Fruit fly (Drosophila melanogaster) whole organism, embryonic: ENCODE results near the gene lectin-30A.

ENCODE experiments used
- Adf1 ChIP-seq: fragments of 200-800 bp; sonication (Bioruptor generic); IDR thresholded peaks from 2 replicates; pipeline ENCODE4 v1.3.6; 2022; ENCODE audit warnings: missing biosample characterization, missing genetic modification characterization
- Antp ChIP-seq: fragments of 200-800 bp; sonication (Bioruptor generic); optimal IDR thresholded peaks from 3 replicates; lab custom pipeline; 2016; ENCODE audit warnings: missing biosample characterization, missing genetic modification characterization
- Awh ChIP-seq: fragments of 200-800 bp; sonication (Bioruptor generic); IDR thresholded peaks from 2 replicates; pipeline ENCODE4, ENCODE4 v1.3.6; 2022; ENCODE audit warnings: missing biosample characterization, missing genetic modification characterization
- CG10147 ChIP-seq: fragments of 200-800 bp; sonication (Bioruptor generic); optimal IDR thresholded peaks from 2 replicates; lab custom pipeline; 2019; ENCODE audit warnings: missing biosample characterization, mild to moderate bottlenecking, missing genetic modification characterization, moderate library complexity
- CG10209 ChIP-seq: fragments of 200-800 bp; sonication (Bioruptor generic); optimal IDR thresholded peaks from 3 replicates; lab custom pipeline; 2017; ENCODE audit warnings: missing biosample characterization, mild to moderate bottlenecking, missing genetic modification characterization, missing genetic modification reagents
- CG10274 ChIP-seq: fragments of 200-800 bp; sonication (Bioruptor generic); optimal IDR thresholded peaks from 3 replicates; lab custom pipeline; 2017; ENCODE audit warnings: missing biosample characterization, mild to moderate bottlenecking, missing genetic modification characterization
- CG12071 ChIP-seq: fragments of 200-800 bp; sonication (Bioruptor generic); optimal IDR thresholded peaks from 3 replicates; lab custom pipeline; 2018; ENCODE audit warnings: missing biosample characterization, mild to moderate bottlenecking, missing genetic modification characterization
- CG16863 ChIP-seq: fragments of 200-800 bp; sonication (Bioruptor generic); optimal IDR thresholded peaks from 3 replicates; lab custom pipeline; 2016; ENCODE audit warnings: missing biosample characterization, missing genetic modification characterization
- CG30431 ChIP-seq: fragments of 200-800 bp; sonication (Bioruptor generic); optimal IDR thresholded peaks from 2 replicates; lab custom pipeline; 2017; ENCODE audit warnings: missing biosample characterization, missing genetic modification characterization
- CG4282 ChIP-seq: fragments of 200-800 bp; sonication (Bioruptor generic); optimal IDR thresholded peaks from 2 replicates; lab custom pipeline; 2016; ENCODE audit warnings: missing biosample characterization, missing genetic modification characterization
- CG4328 ChIP-seq: fragments of 200-800 bp; sonication (Bioruptor generic); optimal IDR thresholded peaks from 3 replicates; lab custom pipeline; 2017; ENCODE audit warnings: missing biosample characterization, missing genetic modification reagents, missing genetic modification characterization
- CG43689 ChIP-seq: fragments of 200-800 bp; sonication (Bioruptor generic); IDR thresholded peaks from 2 replicates; pipeline ENCODE4 v1.3.6; 2022; ENCODE audit warnings: missing biosample characterization, missing genetic modification characterization
- CG4617 ChIP-seq: fragments of 200-800 bp; sonication (Bioruptor generic); optimal IDR thresholded peaks from 3 replicates; lab custom pipeline; 2016; ENCODE audit warnings: missing biosample characterization, missing genetic modification characterization, borderline replicate concordance
- CG6272 ChIP-seq: fragments of 200-800 bp; sonication (Bioruptor generic); IDR thresholded peaks from 2 replicates; pipeline ENCODE4 v1.3.6; 2022; ENCODE audit warnings: missing biosample characterization, missing genetic modification characterization
- CG7745 ChIP-seq: fragments of 200-800 bp; sonication (Bioruptor generic); optimal IDR thresholded peaks from 2 replicates; lab custom pipeline; 2018; ENCODE audit warnings: missing biosample characterization, mild to moderate bottlenecking, missing genetic modification characterization, moderate library complexity
- CG8089 ChIP-seq: fragments of 200-800 bp; sonication (Bioruptor generic); optimal IDR thresholded peaks from 3 replicates; lab custom pipeline; 2016; ENCODE audit warnings: missing biosample characterization, missing genetic modification characterization
- CG8924 ChIP-seq: fragments of 200-800 bp; optimal IDR thresholded peaks from 3 replicates; lab custom pipeline; 2019; ENCODE audit warnings: missing biosample characterization, mild to moderate bottlenecking, missing genetic modification characterization, moderate library complexity
- CG9727 ChIP-seq: fragments of 200-800 bp; sonication (Bioruptor generic); optimal IDR thresholded peaks from 3 replicates; lab custom pipeline; 2017; ENCODE audit warnings: missing biosample characterization, mild to moderate bottlenecking, missing genetic modification characterization
- CG9817 ChIP-seq: fragments of 200-800 bp; sonication (Bioruptor generic); optimal IDR thresholded peaks from 2 replicates; lab custom pipeline; 2018; ENCODE audit warnings: missing biosample characterization, mild to moderate bottlenecking, missing genetic modification characterization, moderate library complexity
- D ChIP-seq, 2 experiments: fragments of 200-800 bp in 1 of 2; fragments of >200 bp in 1 of 2; sonication (Bioruptor generic) in 1 of 2; optimal IDR thresholded peaks; 2 replicates in 1 of 2; 3 replicates in 1 of 2; lab custom pipeline; 2017; ENCODE audit warnings: mild to moderate bottlenecking in 1 of 2, missing biosample characterization in 1 of 2, missing genetic modification characterization in 1 of 2, missing genetic modification reagents in 1 of 2
- HHEX ChIP-seq: fragments of 200-800 bp; sonication (Bioruptor generic); optimal IDR thresholded peaks from 3 replicates; lab custom pipeline; 2017; ENCODE audit warnings: missing biosample characterization, mild to moderate bottlenecking, missing genetic modification characterization, missing genetic modification reagents
- Hr51 ChIP-seq, 2 experiments: fragments of 200-800 bp; sonication (Bioruptor generic); optimal IDR thresholded peaks; 2 replicates in 1 of 2; 3 replicates in 1 of 2; lab custom pipeline; 2016 to 2018; ENCODE audit warnings: missing biosample characterization in 2 of 2, missing genetic modification characterization in 2 of 2, mild to moderate bottlenecking in 1 of 2, moderate library complexity in 1 of 2
- Mad ChIP-seq: fragments of 200-800 bp; sonication (Bioruptor generic); optimal IDR thresholded peaks from 2 replicates; lab custom pipeline; 2016; ENCODE audit warnings: missing biosample characterization, missing genetic modification characterization
- Myb ChIP-seq: fragments of 200-800 bp; sonication (Bioruptor generic); optimal IDR thresholded peaks from 2 replicates; lab custom pipeline; 2016; ENCODE audit warnings: missing biosample characterization, missing genetic modification characterization
- Sox102F ChIP-seq: fragments of 200-800 bp; sonication (Bioruptor generic); optimal IDR thresholded peaks from 2 replicates; lab custom pipeline; 2018; ENCODE audit warnings: missing biosample characterization, mild to moderate bottlenecking, missing genetic modification characterization, moderate library complexity
- Tbp ChIP-seq: fragments of >200 bp; optimal IDR thresholded peaks from 2 replicates; lab custom pipeline; 2018; ENCODE audit warnings: missing biosample characterization, missing genetic modification characterization
- Xrp1 ChIP-seq: fragments of 200-800 bp; sonication (Bioruptor generic); IDR thresholded peaks from 2 replicates; pipeline ENCODE4 v1.3.6; 2022; ENCODE audit warnings: missing biosample characterization, missing genetic modification characterization
- ac ChIP-seq: fragments of 200-800 bp; sonication (Bioruptor generic); optimal IDR thresholded peaks from 3 replicates; lab custom pipeline; 2017; ENCODE audit warnings: missing biosample characterization, mild to moderate bottlenecking, missing genetic modification characterization
- bsh ChIP-seq, 2 experiments: fragments of 200-800 bp; sonication (Bioruptor generic); optimal IDR thresholded peaks; 2 replicates each; lab custom pipeline; 2017 to 2018; ENCODE audit warnings: mild to moderate bottlenecking in 2 of 2, missing biosample characterization in 2 of 2, missing genetic modification characterization in 2 of 2, moderate library complexity in 1 of 2
- esg ChIP-seq: fragments of 200-800 bp; sonication (Bioruptor generic); conservative IDR thresholded peaks from 2 replicates; pipeline ENCODE4 v1.3.6; 2022; ENCODE audit warnings: missing biosample characterization, missing genetic modification characterization
- exex ChIP-seq: fragments of 200-800 bp; sonication (Bioruptor generic); optimal IDR thresholded peaks from 4 replicates; lab custom pipeline; 2018; ENCODE audit warnings: missing biosample characterization, mild to moderate bottlenecking, missing genetic modification characterization, moderate library complexity
- ftz-f1 ChIP-seq: fragments of 200-800 bp; sonication (Bioruptor generic); optimal IDR thresholded peaks from 2 replicates; lab custom pipeline; 2016; ENCODE audit warnings: missing biosample characterization, missing genetic modification characterization
- gcm2 ChIP-seq: fragments of 200-800 bp; sonication (Bioruptor generic); optimal IDR thresholded peaks from 2 replicates; lab custom pipeline; 2016; ENCODE audit warnings: missing biosample characterization, missing genetic modification characterization
- gem ChIP-seq: fragments of 200-800 bp; sonication (Bioruptor generic); optimal IDR thresholded peaks from 2 replicates; lab custom pipeline; 2019; ENCODE audit warnings: missing biosample characterization, mild to moderate bottlenecking, missing genetic modification characterization, moderate library complexity
- jumu ChIP-seq: fragments of 200-800 bp; sonication (Bioruptor generic); optimal IDR thresholded peaks from 3 replicates; lab custom pipeline; 2016; ENCODE audit warnings: missing biosample characterization, missing genetic modification characterization
- kay ChIP-seq: fragments of 200-800 bp; sonication (Bioruptor generic); optimal IDR thresholded peaks from 2 replicates; lab custom pipeline; 2016; ENCODE audit warnings: missing biosample characterization, missing genetic modification characterization
- knrl ChIP-seq: fragments of 200-800 bp; sonication (Bioruptor generic); IDR thresholded peaks from 3 replicates; pipeline ENCODE4 v1.3.6; 2022; ENCODE audit warnings: missing biosample characterization, missing genetic modification characterization; ENCODE audit not compliant: partially characterized antibody
- mld ChIP-seq: fragments of 200-800 bp; sonication (Bioruptor generic); IDR thresholded peaks from 3 replicates; pipeline ENCODE4 v1.3.6; 2022; ENCODE audit warnings: missing biosample characterization, missing genetic modification characterization; ENCODE audit not compliant: partially characterized antibody
- nmo ChIP-seq: fragments of 200-800 bp; sonication (Bioruptor generic); optimal IDR thresholded peaks from 2 replicates; lab custom pipeline; 2018; ENCODE audit warnings: missing biosample characterization, mild to moderate bottlenecking, missing genetic modification characterization, moderate library complexity
- otp ChIP-seq: fragments of 200-800 bp; sonication (Bioruptor generic); IDR thresholded peaks from 3 replicates; pipeline ENCODE4, ENCODE4 v1.3.6; 2022; ENCODE audit warnings: missing biosample characterization, missing genetic modification characterization
- peb ChIP-seq: fragments of 200-800 bp; sonication (Bioruptor generic); IDR thresholded peaks from 2 replicates; pipeline ENCODE4 v1.3.6; 2022; ENCODE audit warnings: missing biosample characterization, missing genetic modification characterization
- pho ChIP-seq: fragments of 200-800 bp; sonication (Bioruptor generic); optimal IDR thresholded peaks from 2 replicates; lab custom pipeline; 2016; ENCODE audit warnings: missing biosample characterization, missing genetic modification characterization
- psq ChIP-seq: fragments of 200-800 bp; sonication (Bioruptor generic); optimal IDR thresholded peaks from 2 replicates; lab custom pipeline; 2017; ENCODE audit warnings: missing biosample characterization, missing genetic modification characterization
- row ChIP-seq: fragments of 200-800 bp; sonication (Bioruptor generic); IDR thresholded peaks from 3 replicates; pipeline ENCODE4 v1.3.6; 2022; ENCODE audit warnings: missing biosample characterization, missing genetic modification characterization
- sens-2 ChIP-seq: fragments of 200-800 bp; sonication (Bioruptor generic); IDR thresholded peaks from 2 replicates; pipeline ENCODE4 v1.3.6; 2022; ENCODE audit warnings: missing biosample characterization, missing genetic modification characterization
- seq ChIP-seq: fragments of 200-800 bp; sonication (Bioruptor generic); IDR thresholded peaks from 2 replicates; pipeline ENCODE4 v1.3.6; 2022; ENCODE audit warnings: missing biosample characterization, missing genetic modification characterization
- sna ChIP-seq: fragments of 200-800 bp; sonication (Bioruptor generic); IDR thresholded peaks from 2 replicates; pipeline ENCODE4 v1.3.6; 2022; ENCODE audit warnings: missing biosample characterization, missing genetic modification characterization; ENCODE audit not compliant: partially characterized antibody
- ssp ChIP-seq: fragments of 200-800 bp; sonication (Bioruptor generic); IDR thresholded peaks from 2 replicates; pipeline ENCODE4 v1.3.6; 2022; ENCODE audit warnings: missing biosample characterization, missing genetic modification characterization
- zen2 ChIP-seq: fragments of 200-800 bp; sonication (Bioruptor generic); IDR thresholded peaks from 3 replicates; pipeline ENCODE4 v1.3.6; 2022; ENCODE audit warnings: missing biosample characterization, missing genetic modification characterization; ENCODE audit not compliant: partially characterized antibody

Gene lectin-30A

DNA sequence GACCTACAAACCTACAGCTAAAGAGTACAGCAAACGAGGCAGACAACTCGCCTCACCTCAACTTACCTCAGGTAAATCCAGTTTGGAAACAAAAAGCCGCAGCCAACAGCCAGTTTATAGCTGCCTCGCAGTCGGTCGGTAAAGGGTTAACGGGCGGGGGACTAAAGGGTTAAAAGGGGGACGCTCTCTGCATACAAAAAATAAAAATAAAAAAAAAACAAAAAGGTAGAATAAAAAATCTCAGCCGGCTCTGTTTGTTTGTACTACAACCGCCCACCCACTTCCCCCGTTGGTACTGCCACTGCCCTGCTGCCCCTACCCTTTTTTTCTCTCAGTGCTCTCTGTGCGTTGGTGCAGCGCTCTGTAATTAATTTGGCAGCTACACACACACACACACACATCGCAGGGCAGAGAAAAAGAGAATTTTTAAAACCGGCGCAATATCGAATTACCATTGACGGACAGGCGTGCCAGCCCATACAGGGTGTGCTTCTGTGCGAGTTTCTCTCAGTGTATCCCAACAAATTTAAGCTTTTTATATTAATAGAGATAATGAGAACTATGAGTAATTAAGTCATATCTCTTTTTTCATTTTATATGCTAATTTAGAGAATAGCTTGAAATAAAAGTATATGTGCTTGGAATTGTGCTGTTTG is 30.2 kb downstream of the lectin-30A start (continued):
- peak; percentile 38 for TF ChIP-seq nmo (GFP tag; lab: Kevin White, UChicago)
- no peak for TF ChIP-seq HHEX (GFP tag; lab: Kevin White, UChicago)
- TF ChIP-seq CG10274 (GFP tag; lab: Kevin White, UChicago) = no peak
- peak; percentile 71 for TF ChIP-seq row
- TF ChIP-seq ftz-f1 (GFP tag; lab: Kevin White, UChicago) = no peak
- no peak for TF ChIP-seq knrl (GFP tag; lab: Robert Waterston, UW)
- no peak for TF ChIP-seq mld (GFP tag; lab: Robert Waterston, UW)
- peak; percentile 42 for TF ChIP-seq gem
- TF ChIP-seq esg (GFP tag; lab: Robert Waterston, UW) = peak; percentile 77
- TF ChIP-seq otp (GFP tag; lab: Robert Waterston, UW) = peak; percentile 71; the same call in 1 of the 3 replicates
- no peak for TF ChIP-seq gcm2
- TF ChIP-seq CG10209 (GFP tag; lab: Kevin White, UChicago) = peak; percentile 56
- no peak for TF ChIP-seq Myb (GFP tag; lab: Kevin White, UChicago)
- peak; percentile 66; the same call in 1 of the 2 replicates for TF ChIP-seq Xrp1 (GFP tag; lab: Robert Waterston, UW)
- no peak for TF ChIP-seq exex (tag; lab: Kevin White, UChicago)
- TF ChIP-seq CG7745 (tag; lab: Kevin White, UChicago) = no peak
- TF ChIP-seq CG9817 = peak; percentile 2
- no peak for TF ChIP-seq CG8924 (tag; lab: Kevin White, UChicago)
- peak; percentile 12 to 65 for TF ChIP-seq bsh (GFP tag; optimal IDR thresholded peaks at IDR 0.05; lab: Kevin White, UChicago)
- TF ChIP-seq psq (GFP tag; lab: Kevin White, UChicago) = no peak
- no peak for TF ChIP-seq CG4282 (GFP tag; lab: Kevin White, UChicago)
- TF ChIP-seq Antp (GFP tag; lab: Kevin White, UChicago) = no peak
- TF ChIP-seq D (optimal IDR thresholded peaks at IDR 0.05; lab: Kevin White, UChicago) = no peak
- no peak for TF ChIP-seq D (GFP tag; optimal IDR thresholded peaks at IDR 0.05; lab: Kevin White, UChicago)
- TF ChIP-seq CG12071 (GFP tag; lab: Kevin White, UChicago) = no peak
- no peak for TF ChIP-seq CG30431
- peak; percentile 45 for TF ChIP-seq Sox102F (GFP tag; lab: Kevin White, UChicago)
- TF ChIP-seq seq (GFP tag; lab: Robert Waterston, UW) = peak; percentile 70; the same call in 1 of the 2 replicates
- no peak for TF ChIP-seq sna (GFP tag; lab: Robert Waterston, UW)
- no peak for TF ChIP-seq CG10147 (GFP tag; lab: Kevin White, UChicago)
- peak; percentile 56; the same call in 1 of the 2 replicates for TF ChIP-seq CG43689 (GFP tag; lab: Robert Waterston, UW)
- TF ChIP-seq Mad = no peak
- peak; percentile 25 for TF ChIP-seq CG9727 (GFP tag; lab: Kevin White, UChicago)
- TF ChIP-seq ssp (GFP tag; lab: Robert Waterston, UW) = peak; percentile 52; the same call in 1 of the 2 replicates
- TF ChIP-seq zen2 (GFP tag; lab: Robert Waterston, UW) = no peak
- no peak for TF ChIP-seq CG4328 (GFP tag; lab: Kevin White, UChicago)
- no peak for TF ChIP-seq Tbp
- no peak for TF ChIP-seq CG8089 (GFP tag; lab: Kevin White, UChicago)
- TF ChIP-seq kay = no peak
- peak; percentile 1 for TF ChIP-seq CG16863 (GFP tag; lab: Kevin White, UChicago)
- TF ChIP-seq Awh (GFP tag; lab: Robert Waterston, UW) = peak; percentile 55; the same call in 1 of the 2 replicates
- peak; percentile 43; the same call in 1 of the 2 replicates for TF ChIP-seq Adf1 (GFP tag; lab: Robert Waterston, UW)
- TF ChIP-seq CG6272 (GFP tag; lab: Robert Waterston, UW) = peak; percentile 52
- no peak for TF ChIP-seq ac (GFP tag; lab: Kevin White, UChicago)
- no peak for TF ChIP-seq CG4617 (GFP tag; lab: Kevin White, UChicago)
- peak in 1 of 2 experiments; percentile 46 for TF ChIP-seq Hr51 (GFP tag; optimal IDR thresholded peaks at IDR 0.05; lab: Kevin White, UChicago)
- no peak for TF ChIP-seq pho (GFP tag; lab: Kevin White, UChicago)
- no peak for TF ChIP-seq peb (GFP tag; lab: Robert Waterston, UW)
- TF ChIP-seq jumu (GFP tag; lab: Kevin White, UChicago) = peak; percentile 7
- TF ChIP-seq sens-2 (GFP tag; lab: Robert Waterston, UW) = no peak
